Worm (Caenorhabditis elegans) whole organism, midembryonic: ENCODE results near the gene nhr-91.

Source experiments
- T22C8.4 ChIP-seq: fragments of 200-800 bp; sonication (Bioruptor generic); IDR thresholded peaks from 2 replicates; pipeline ENCODE4 v1.3.6; 2022; ENCODE audit warnings: missing genetic modification characterization, missing compliant biosample characterization
- cog-1 ChIP-seq: sonication (generic microtip); optimal IDR thresholded peaks from 2 replicates; lab custom pipeline; 2016; ENCODE audit warnings: missing genetic modification characterization, missing compliant biosample characterization
- flt-1 ChIP-seq: fragments of 200-800 bp; sonication (Bioruptor generic); IDR thresholded peaks from 2 replicates; pipeline ENCODE4 v1.3.6; 2022; ENCODE audit warnings: missing genetic modification characterization, missing compliant biosample characterization
- klf-2 ChIP-seq: fragments of 200-800 bp; sonication (Bioruptor generic); conservative IDR thresholded peaks from 2 replicates; pipeline ENCODE4 v1.3.6; 2022; ENCODE audit warnings: missing genetic modification reagents, missing genetic modification characterization, missing compliant biosample characterization
- med-1 ChIP-seq: sonication (generic microtip); optimal IDR thresholded peaks from 2 replicates; lab custom pipeline; 2017; ENCODE audit warnings: missing genetic modification characterization, mild to moderate bottlenecking, missing compliant biosample characterization, antibody characterized with exemption, missing genetic modification reagents; ENCODE audit not compliant: insufficient read depth
- ref-1 ChIP-seq: fragments of 200-800 bp; sonication (Bioruptor generic); conservative IDR thresholded peaks from 2 replicates; pipeline ENCODE4 v1.3.6; 2022; ENCODE audit warnings: missing genetic modification reagents, missing genetic modification characterization, missing compliant biosample characterization
- tab-1 ChIP-seq: fragments of 200-800 bp; sonication (Bioruptor generic); IDR thresholded peaks from 2 replicates; pipeline ENCODE4 v1.3.6; 2022; ENCODE audit warnings: missing genetic modification characterization, missing compliant biosample characterization
- ztf-23 ChIP-seq: fragments of 200-800 bp; sonication (Bioruptor generic); IDR thresholded peaks from 2 replicates; pipeline ENCODE4 v1.3.6; 2022; ENCODE audit warnings: missing genetic modification reagents, missing genetic modification characterization, missing compliant biosample characterization
- ztf-29 ChIP-seq: fragments of 200-800 bp; sonication (Bioruptor generic); IDR thresholded peaks from 2 replicates; pipeline ENCODE4 v1.3.6; 2022; ENCODE audit warnings: missing genetic modification reagents, missing genetic modification characterization, missing compliant biosample characterization

Gene nhr-91

ce11 chrX:15274827-15275761, 34.1 kb upstream of the nhr-91 start:
- TF ChIP-seq ztf-23 (GFP tag; lab: Robert Waterston, UW) (peak; percentile 58; the same call in 1 of the 2 replicates), ztf-29 (GFP tag; lab: Robert Waterston, UW) (peak; percentile 91), med-1 (GFP tag; lab: Kevin White, UChicago) (no peak), flt-1 (GFP tag; lab: Robert Waterston, UW) (peak; percentile 62), T22C8.4 (GFP tag; lab: Robert Waterston, UW) (peak; percentile 6; the same call in 1 of the 2 replicates), cog-1 (tag; lab: Kevin White, UChicago) (peak; percentile 84), ref-1 (GFP tag; lab: Robert Waterston, UW) (no peak), tab-1 (peak; percentile 43; the same call in 1 of the 2 replicates), klf-2 (0 out of 2 replicates have a peak, but pooled peaks have one; percentile 4)

- TF ChIP-seq tab-1 (no peak), T22C8.4 (GFP tag; lab: Robert Waterston, UW) (no peak), klf-2 (no peak)
Observed at ce11 chrX:15276241-15276640, 32.9 kb upstream of the nhr-91 start.

ce11 chrX:15276774-15277173, 32.4 kb upstream of the nhr-91 start:
- TF ChIP-seq med-1 (GFP tag; lab: Kevin White, UChicago), result no peak
- no peak for TF ChIP-seq ref-1 (GFP tag; lab: Robert Waterston, UW)
- no peak for TF ChIP-seq klf-2
- TF ChIP-seq flt-1 (GFP tag; lab: Robert Waterston, UW), result 0 out of 2 replicates have a peak, but pooled peaks have one; percentile 40
- TF ChIP-seq ztf-29 (GFP tag; lab: Robert Waterston, UW), result no peak
- TF ChIP-seq cog-1 (tag; lab: Kevin White, UChicago), result peak; percentile 66
- no peak for TF ChIP-seq tab-1
- TF ChIP-seq T22C8.4 (GFP tag; lab: Robert Waterston, UW), result no peak

- no peak for TF ChIP-seq flt-1 (GFP tag; lab: Robert Waterston, UW)
- TF ChIP-seq ztf-29 (GFP tag; lab: Robert Waterston, UW), result peak; percentile 56; the same call in 1 of the 2 replicates
Observed at ce11 chrX:15277714-15278187, 31.4 kb upstream of the nhr-91 start, which contains the start of gene kin-20. kin-20 (minus strand) TSS chrX:15277764.

ce11 chrX:15278593-15278992, 30.6 kb upstream of the nhr-91 start:
- no peak for TF ChIP-seq ztf-23 (GFP tag; lab: Robert Waterston, UW)
- TF ChIP-seq ztf-29 (GFP tag; lab: Robert Waterston, UW), result no peak
- TF ChIP-seq flt-1 (GFP tag; lab: Robert Waterston, UW), result no peak
- TF ChIP-seq cog-1 (tag; lab: Kevin White, UChicago), result no peak
- no peak for TF ChIP-seq ref-1 (GFP tag; lab: Robert Waterston, UW)
- TF ChIP-seq T22C8.4 (GFP tag; lab: Robert Waterston, UW), result no peak
- TF ChIP-seq med-1 (GFP tag; lab: Kevin White, UChicago), result no peak
- TF ChIP-seq tab-1, result no peak
- no peak for TF ChIP-seq klf-2

ce11 chrX:15279301-15279700, 29.9 kb upstream of the nhr-91 start:
- TF ChIP-seq ref-1 (GFP tag; lab: Robert Waterston, UW) (no peak), ztf-29 (GFP tag; lab: Robert Waterston, UW) (no peak), tab-1 (0 out of 2 replicates have a peak, but pooled peaks have one; percentile 14), flt-1 (GFP tag; lab: Robert Waterston, UW) (no peak), ztf-23 (GFP tag; lab: Robert Waterston, UW) (no peak)

ce11 chrX:15280318-15280717, 28.9 kb upstream of the nhr-91 start:
- TF ChIP-seq cog-1 (tag; lab: Kevin White, UChicago) (no peak), ztf-29 (GFP tag; lab: Robert Waterston, UW) (no peak), ztf-23 (GFP tag; lab: Robert Waterston, UW) (no peak), med-1 (GFP tag; lab: Kevin White, UChicago) (no peak), klf-2 (no peak), T22C8.4 (GFP tag; lab: Robert Waterston, UW) (no peak), ref-1 (GFP tag; lab: Robert Waterston, UW) (no peak), flt-1 (GFP tag; lab: Robert Waterston, UW) (no peak), tab-1 (no peak)

ce11 chrX:15281248-15281647, 27.9 kb upstream of the nhr-91 start:
- TF ChIP-seq klf-2 (no peak), flt-1 (GFP tag; lab: Robert Waterston, UW) (no peak), T22C8.4 (GFP tag; lab: Robert Waterston, UW) (no peak), cog-1 (tag; lab: Kevin White, UChicago) (no peak), ref-1 (GFP tag; lab: Robert Waterston, UW) (no peak), ztf-29 (GFP tag; lab: Robert Waterston, UW) (no peak), tab-1 (no peak), med-1 (GFP tag; lab: Kevin White, UChicago) (no peak), ztf-23 (GFP tag; lab: Robert Waterston, UW) (no peak)

- TF ChIP-seq klf-2 (no peak), ref-1 (GFP tag; lab: Robert Waterston, UW) (no peak), tab-1 (no peak), med-1 (GFP tag; lab: Kevin White, UChicago) (no peak), T22C8.4 (GFP tag; lab: Robert Waterston, UW) (no peak), flt-1 (GFP tag; lab: Robert Waterston, UW) (no peak), ztf-23 (GFP tag; lab: Robert Waterston, UW) (no peak), cog-1 (tag; lab: Kevin White, UChicago) (no peak), ztf-29 (GFP tag; lab: Robert Waterston, UW) (no peak)
Observed at ce11 chrX:15283740-15284139, 25.4 kb upstream of the nhr-91 start, which contains the start of gene jud-4. jud-4 (plus strand) TSS chrX:15284115.
